Fruit fly (Drosophila melanogaster) whole organism, adult: ENCODE measurements around the gene CG33258.

Experiments used
- CG11617 ChIP-seq: fragments of 200-800 bp; sonication (Bioruptor generic); optimal IDR thresholded peaks from 2 replicates; lab custom pipeline; 2017; ENCODE audit warnings: mild to moderate bottlenecking, missing biosample characterization, missing genetic modification reagents, missing genetic modification characterization
- CG12768 ChIP-seq: fragments of 200-800 bp; sonication (Bioruptor generic); optimal IDR thresholded peaks from 2 replicates; lab custom pipeline; 2017; ENCODE audit warnings: missing biosample characterization, missing genetic modification characterization, mild to moderate bottlenecking, moderate library complexity, missing genetic modification reagents
- CG1620 ChIP-seq: fragments of 200-800 bp; sonication (Bioruptor generic); optimal IDR thresholded peaks from 2 replicates; lab custom pipeline; 2016; ENCODE audit warnings: missing biosample characterization, missing genetic modification characterization
- CG7045 ChIP-seq: fragments of 200-800 bp; sonication (Bioruptor generic); optimal IDR thresholded peaks from 2 replicates; lab custom pipeline; 2017; ENCODE audit warnings: missing biosample characterization, mild to moderate bottlenecking, missing genetic modification characterization
- CG7101 ChIP-seq: fragments of 200-800 bp; sonication (Bioruptor generic); optimal IDR thresholded peaks from 2 replicates; lab custom pipeline; 2018; ENCODE audit warnings: missing biosample characterization, mild to moderate bottlenecking, missing genetic modification characterization, moderate library complexity
- Clk ChIP-seq: fragments of 200-800 bp; sonication (Bioruptor generic); optimal IDR thresholded peaks from 2 replicates; lab custom pipeline; 2017; ENCODE audit warnings: missing biosample characterization, missing genetic modification characterization
- cnc ChIP-seq, 2 experiments: fragments of >200 bp; optimal IDR thresholded peaks; 2 replicates each; lab custom pipeline; 2017
- kay ChIP-seq: fragments of 200-800 bp; sonication (Bioruptor generic); peaks from one replicate; lab custom pipeline; 2016; ENCODE audit warnings: missing biosample characterization, missing genetic modification characterization, borderline replicate concordance
- tj ChIP-seq: fragments of 200-800 bp; sonication (Bioruptor generic); optimal IDR thresholded peaks from 3 replicates; lab custom pipeline; 2017; ENCODE audit warnings: missing biosample characterization, mild to moderate bottlenecking, missing genetic modification characterization, moderate library complexity

dm6 chr3L:16046387-16047066 lies 35.8 kb upstream of the CG33258 start:
- TF ChIP-seq CG1620 (GFP tag; lab: Kevin White, UChicago): peak; percentile 11
- peak; percentile 7 for TF ChIP-seq CG11617 (GFP tag; lab: Kevin White, UChicago)
- peak; percentile 76 for TF ChIP-seq CG12768 (GFP tag; lab: Kevin White, UChicago)
- TF ChIP-seq Clk: no peak
- no peak for TF ChIP-seq CG7045 (GFP tag; lab: Kevin White, UChicago)
- TF ChIP-seq kay (GFP tag; lab: Kevin White, UChicago): peak; percentile 93
- TF ChIP-seq CG7101 (tag; lab: Kevin White, UChicago): peak; percentile 49
- no peak for TF ChIP-seq tj (GFP tag; lab: Kevin White, UChicago)
- no peak for TF ChIP-seq cnc (optimal IDR thresholded peaks at IDR 0.05; lab: Kevin White, UChicago)
